Worm (Caenorhabditis elegans): ENCODE data around the gene C18H9.1.

The C18H9.1 gene

ce11 chrII:6665908-6666307 lies 33.0 kb upstream of the C18H9.1 start:
- TF ChIP-seq hpl-2 (GFP tag; optimal IDR thresholded peaks at IDR 0.05): no peak
- TF ChIP-seq elt-2 (tag; optimal IDR thresholded peaks at IDR 0.05): peak; percentile 64

DNA sequence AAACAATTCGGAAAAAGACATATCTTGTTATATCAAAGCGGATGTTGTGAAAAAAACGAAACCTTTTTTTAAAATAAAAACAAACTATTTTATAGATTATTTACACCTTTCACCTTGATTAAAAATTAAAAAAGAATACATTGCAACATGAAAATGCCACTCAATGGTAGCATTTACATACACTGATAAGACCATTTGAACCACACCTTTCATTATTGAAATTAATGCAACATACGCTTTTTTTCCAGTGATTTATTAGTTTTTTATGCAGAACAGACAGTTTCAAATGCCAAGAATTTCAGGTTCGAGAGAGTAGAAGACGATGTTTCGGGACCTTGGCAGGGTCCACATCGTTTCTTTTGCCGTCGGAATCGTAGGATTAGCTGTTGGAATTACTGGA lies 32.3 kb upstream of the C18H9.1 start, which contains the start of gene T19D12.1:
Gene T19D12.1 (plus strand): TSS at position 301 of the 400 bp plus-strand sequence.
- TF ChIP-seq ztf-11 (tag; optimal IDR thresholded peaks at IDR 0.05) (no peak), tbx-2 (tag; optimal IDR thresholded peaks at IDR 0.05) (no peak), nhr-85 (tag) (no peak), mdl-1 (tag; optimal IDR thresholded peaks at IDR 0.05) (no peak)

- TF ChIP-seq lin-15B (tag; optimal IDR thresholded peaks at IDR 0.05) (no peak), efl-1 (optimal IDR thresholded peaks at IDR 0.05) (no peak), efl-1 (GFP tag; optimal IDR thresholded peaks at IDR 0.05 in 1 of 2) (peak in 1 of 2 experiments; percentile 20), ces-1 (GFP tag; optimal IDR thresholded peaks at IDR 0.05) (no peak), hlh-4 (tag; optimal IDR thresholded peaks at IDR 0.05) (no peak)
Measured at ce11 chrII:6667534-6667933, 31.4 kb upstream of the C18H9.1 start.

- TF ChIP-seq lin-39 (tag; optimal IDR thresholded peaks at IDR 0.05): no peak
- TF ChIP-seq ces-1 (GFP tag; optimal IDR thresholded peaks at IDR 0.05): no peak
- no peak for TF ChIP-seq snu-23 (GFP tag; optimal IDR thresholded peaks at IDR 0.05)
- TF ChIP-seq ceh-8 (GFP tag; optimal IDR thresholded peaks at IDR 0.05): no peak
- TF ChIP-seq aha-1 (tag; optimal IDR thresholded peaks at IDR 0.05): no peak
Measured at ce11 chrII:6668496-6668895, 30.4 kb upstream of the C18H9.1 start.

DNA sequence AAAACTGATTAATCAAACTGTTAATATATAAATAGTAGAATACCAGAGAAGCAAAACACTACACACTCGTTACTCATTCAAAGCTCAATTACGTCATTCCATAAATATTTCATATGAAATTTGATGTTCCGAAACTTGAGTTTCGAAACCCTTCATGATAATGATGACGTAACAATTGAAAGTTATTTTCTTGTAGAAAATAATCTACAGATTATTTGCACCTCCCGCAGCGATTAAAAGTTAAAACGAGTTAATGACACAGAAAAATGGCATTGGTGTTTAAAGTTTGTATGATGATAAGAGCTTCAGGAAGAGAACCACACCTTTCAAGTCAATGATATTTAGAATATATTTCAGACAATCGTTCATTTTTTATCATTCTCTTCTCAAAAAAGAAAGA lies 25.0 kb upstream of the C18H9.1 start, which contains the start of gene H43E16.1:
Gene H43E16.1 (plus strand): TSS at position 375 of the 400 bp plus-strand sequence.
- TF ChIP-seq elt-2 (tag; optimal IDR thresholded peaks at IDR 0.05): peak; percentile 72
- no peak for TF ChIP-seq dpl-1 (GFP tag; optimal IDR thresholded peaks at IDR 0.05)
- TF ChIP-seq pqm-1 (tag; optimal IDR thresholded peaks at IDR 0.05): no peak
- no peak for TF ChIP-seq efl-1 (optimal IDR thresholded peaks at IDR 0.05)
- peak in 1 of 2 experiments; percentile 43 for TF ChIP-seq efl-1 (GFP tag; optimal IDR thresholded peaks at IDR 0.05 in 1 of 2)

DNA sequence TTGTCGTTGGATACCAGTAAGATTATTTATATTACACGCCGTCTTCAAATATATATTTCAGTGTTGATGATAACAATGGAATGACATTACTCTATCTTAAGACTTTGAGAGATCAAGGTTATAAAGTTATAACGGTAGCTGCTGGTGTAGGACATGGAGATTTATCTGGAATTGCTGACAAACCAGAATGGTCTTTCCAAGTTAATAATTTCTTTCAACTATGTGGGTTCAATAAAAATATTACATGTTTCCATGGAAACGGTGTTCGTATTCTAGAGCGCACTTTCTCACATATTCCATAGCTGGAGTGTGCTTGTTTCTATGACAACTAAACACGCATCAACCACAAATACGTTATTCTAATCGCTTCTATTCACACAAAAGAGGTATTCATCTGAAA lies 19.2 kb upstream of the C18H9.1 start, which contains the start of gene ift-74:
Gene ift-74 (plus strand): TSS at position 301 of the 400 bp plus-strand sequence.
- no peak for TF ChIP-seq dpl-1 (GFP tag; optimal IDR thresholded peaks at IDR 0.05)
- TF ChIP-seq fkh-8 (tag; optimal IDR thresholded peaks at IDR 0.05): peak; percentile 40
- TF ChIP-seq pag-3 (tag; optimal IDR thresholded peaks at IDR 0.05; ENCODE audit: borderline replicate concordance, insufficient read depth): no peak

ce11 chrII:6681478-6681877 lies 17.4 kb upstream of the C18H9.1 start:
- TF ChIP-seq lsy-2 (tag; optimal IDR thresholded peaks at IDR 0.05) (no peak), nhr-84 (tag; optimal IDR thresholded peaks at IDR 0.05) (no peak), skn-1 (tag; optimal IDR thresholded peaks at IDR 0.05) (no peak)

- TF ChIP-seq nhr-85 (tag): peak; percentile 13
- TF ChIP-seq egl-13 (tag; optimal IDR thresholded peaks at IDR 0.05): no peak
Measured at ce11 chrII:6682918-6683317, 16.0 kb upstream of the C18H9.1 start.

- TF ChIP-seq nhr-76 (tag; optimal IDR thresholded peaks at IDR 0.05) (no peak), irx-1 (tag; optimal IDR thresholded peaks at IDR 0.05) (no peak), vab-15 (tag; optimal IDR thresholded peaks at IDR 0.05) (peak; percentile 10), elt-3 (tag; optimal IDR thresholded peaks at IDR 0.05) (no peak), blmp-1 (tag; optimal IDR thresholded peaks at IDR 0.05) (peak; percentile 10), Y116A8C.19 (tag; optimal IDR thresholded peaks at IDR 0.05; ENCODE audit: borderline replicate concordance) (no peak), nhr-11 (tag; optimal IDR thresholded peaks at IDR 0.05) (no peak), egl-13 (tag; optimal IDR thresholded peaks at IDR 0.05) (no peak), fkh-10 (GFP tag; optimal IDR thresholded peaks at IDR 0.05) (no peak), ztf-4 (tag; optimal IDR thresholded peaks at IDR 0.05) (no peak), fos-1 (tag; optimal IDR thresholded peaks at IDR 0.05) (no peak), unc-30 (tag; optimal IDR thresholded peaks at IDR 0.05) (no peak), snu-23 (GFP tag; optimal IDR thresholded peaks at IDR 0.05) (peak; percentile 39), nhr-71 (tag; optimal IDR thresholded peaks at IDR 0.05) (peak; percentile 57), hlh-17 (GFP tag; optimal IDR thresholded peaks at IDR 0.05; ENCODE audit: borderline replicate concordance) (no peak), lin-13 (GFP tag; optimal IDR thresholded peaks at IDR 0.05) (no peak)
Measured at ce11 chrII:6683663-6684285, 15.1 kb upstream of the C18H9.1 start, which contains the start of gene gyf-1. Gene gyf-1 (plus strand): TSS chrII:6684235.
